Worm (Caenorhabditis elegans) whole organism, L1 larva: ENCODE measurements around the gene alh-6.

Experiments used
- dpl-1 ChIP-seq, 3 experiments: fragments of 150-350 bp in 2 of 3; sonication (generic microtip) in 1 of 3; optimal IDR thresholded peaks; 2 replicates each; lab custom pipeline; 2014 to 2017; ENCODE audit warnings: missing biosample characterization in 3 of 3, missing genetic modification characterization in 3 of 3, missing genetic modification reagents in 3 of 3
- fkh-10 ChIP-seq: sonication (generic microtip); optimal IDR thresholded peaks from 2 replicates; lab custom pipeline; 2017; ENCODE audit warnings: missing biosample characterization, missing genetic modification reagents, missing genetic modification characterization
- lin-13 ChIP-seq: fragments of 150-350 bp; optimal IDR thresholded peaks from 2 replicates; lab custom pipeline; 2014; ENCODE audit warnings: missing biosample characterization, missing genetic modification reagents, missing genetic modification characterization
- lin-35 ChIP-seq, 2 experiments: fragments of 150-350 bp; optimal IDR thresholded peaks; 2 replicates each; lab custom pipeline; 2014; ENCODE audit warnings: missing biosample characterization in 2 of 2, missing genetic modification characterization in 2 of 2, missing genetic modification reagents in 2 of 2
- mep-1 ChIP-seq: fragments of 150-350 bp; optimal IDR thresholded peaks from 2 replicates; lab custom pipeline; 2014; ENCODE audit warnings: missing biosample characterization, missing genetic modification characterization
- nhr-11 ChIP-seq: fragments of 150-350 bp; optimal IDR thresholded peaks from 2 replicates; lab custom pipeline; 2014; ENCODE audit warnings: missing biosample characterization, missing genetic modification characterization
- nhr-28 ChIP-seq: fragments of 150-350 bp; optimal IDR thresholded peaks from 2 replicates; lab custom pipeline; 2014; ENCODE audit warnings: missing biosample characterization, missing genetic modification characterization
- rnt-1 ChIP-seq: sonication (generic microtip); optimal IDR thresholded peaks from 2 replicates; lab custom pipeline; 2016; ENCODE audit warnings: mild to moderate bottlenecking, missing genetic modification characterization, moderate library complexity, missing compliant biosample characterization
- skn-1 ChIP-seq: fragments of 150-350 bp; optimal IDR thresholded peaks from 2 replicates; lab custom pipeline; 2014; ENCODE audit warnings: missing biosample characterization, missing genetic modification characterization
- sup-37 ChIP-seq: fragments of 200-800 bp; sonication (Bioruptor generic); optimal IDR thresholded peaks from 2 replicates; lab custom pipeline; 2018; ENCODE audit warnings: mild to moderate bottlenecking, missing genetic modification characterization, missing compliant biosample characterization
- swsn-7 ChIP-seq: sonication (generic microtip); optimal IDR thresholded peaks from 2 replicates; lab custom pipeline; 2016; ENCODE audit warnings: missing genetic modification characterization, missing compliant biosample characterization
- unc-62 ChIP-seq: fragments of 150-350 bp; optimal IDR thresholded peaks from 2 replicates; lab custom pipeline; 2014; ENCODE audit warnings: missing biosample characterization, missing genetic modification reagents, missing genetic modification characterization

DNA sequence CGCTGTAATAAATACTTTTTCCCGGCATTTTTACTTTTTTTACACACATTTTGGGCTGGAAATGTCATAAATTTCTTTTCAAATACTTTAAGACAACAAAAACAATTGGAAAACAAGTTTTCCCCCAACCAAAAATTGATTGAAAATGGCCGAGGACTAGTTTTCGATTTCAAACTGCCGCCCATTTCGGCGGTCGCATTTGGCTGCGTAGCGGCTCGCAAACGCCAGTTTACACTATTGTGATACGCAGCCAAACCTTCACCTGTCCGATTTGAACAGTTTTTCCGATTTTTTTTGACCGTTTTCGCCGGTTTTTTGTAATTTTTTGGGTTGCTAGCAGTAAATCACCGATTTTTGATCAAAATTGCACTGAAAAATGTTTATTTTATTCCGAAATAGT lies 10.5 kb upstream of the alh-6 start:
- peak; percentile 97 for TF ChIP-seq mep-1 (tag; lab: Kevin White, UChicago)
- no peak for TF ChIP-seq unc-62
- peak; percentile 98 for TF ChIP-seq rnt-1
- peak; percentile 98 to 99 (median 99) for TF ChIP-seq dpl-1 (GFP tag; optimal IDR thresholded peaks at IDR 0.05; lab: Kevin White, UChicago)
- TF ChIP-seq nhr-11: peak; percentile 79
- TF ChIP-seq lin-13 (GFP tag; lab: Kevin White, UChicago): peak; percentile 98
- peak; percentile 92 for TF ChIP-seq skn-1 (tag; lab: Kevin White, UChicago)
- TF ChIP-seq swsn-7 (tag; lab: Kevin White, UChicago): peak; percentile 96
- TF ChIP-seq lin-35 (GFP tag; optimal IDR thresholded peaks at IDR 0.05; lab: Kevin White, UChicago): peak; percentile 99
- TF ChIP-seq sup-37 (GFP tag; lab: Kevin White, UChicago): peak; percentile 86
- TF ChIP-seq nhr-28 (tag; lab: Kevin White, UChicago): no peak
- TF ChIP-seq fkh-10 (GFP tag; lab: Kevin White, UChicago): peak; percentile 84
